Worm (Caenorhabditis elegans) whole organism, L1 larva: ENCODE data around the gene ccep-97.

Experiments used
- aly-2 ChIP-seq: fragments of 150-350 bp; optimal IDR thresholded peaks from 2 replicates; lab custom pipeline; 2014; ENCODE audit warnings: missing biosample characterization, missing genetic modification characterization
- unc-62 ChIP-seq: fragments of 150-350 bp; optimal IDR thresholded peaks from 2 replicates; lab custom pipeline; 2014; ENCODE audit warnings: missing biosample characterization, missing genetic modification reagents, missing genetic modification characterization
- unc-86 ChIP-seq: sonication (generic microtip); optimal IDR thresholded peaks from 2 replicates; lab custom pipeline; 2016; ENCODE audit warnings: missing genetic modification characterization, missing compliant biosample characterization
- zag-1 ChIP-seq: fragments of 150-350 bp; optimal IDR thresholded peaks from 2 replicates; lab custom pipeline; 2014; ENCODE audit warnings: missing biosample characterization, missing genetic modification characterization
- ztf-11 ChIP-seq, 2 experiments: sonication (generic microtip); optimal IDR thresholded peaks; 2 replicates each; lab custom pipeline; 2016 to 2017; ENCODE audit warnings: missing genetic modification characterization in 2 of 2, missing biosample characterization in 1 of 2, missing compliant biosample characterization in 1 of 2

DNA sequence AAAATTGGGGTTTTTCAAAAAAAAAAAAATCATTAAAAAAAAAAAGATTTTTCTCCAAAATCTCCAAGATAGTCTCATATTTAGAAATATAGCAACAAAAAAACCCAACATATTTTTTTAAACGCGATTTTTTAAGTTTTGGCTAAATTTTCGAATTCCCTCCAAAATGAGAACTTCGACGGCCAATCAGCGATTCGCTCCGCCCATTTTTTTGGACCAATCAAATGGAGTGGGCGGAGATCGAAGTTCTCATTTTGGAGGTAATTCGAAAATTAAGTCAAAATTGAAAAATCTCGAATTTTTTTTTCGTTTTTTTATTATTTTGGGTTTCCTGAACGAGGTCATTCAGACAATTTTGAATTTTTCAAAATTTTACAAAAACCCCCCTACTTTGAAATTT, 4.6 kb downstream of the ccep-97 start:
- TF ChIP-seq unc-62 (GFP tag; lab: Kevin White, UChicago) (no peak), zag-1 (tag; lab: Kevin White, UChicago) (no peak), aly-2 (no peak), unc-86 (tag; lab: Kevin White, UChicago) (no peak), ztf-11 (tag; optimal IDR thresholded peaks at IDR 0.05; lab: Kevin White, UChicago) (no peak)
